Worm (Caenorhabditis elegans): ENCODE results near the gene D1022.9.

D1022.9 gene

DNA sequence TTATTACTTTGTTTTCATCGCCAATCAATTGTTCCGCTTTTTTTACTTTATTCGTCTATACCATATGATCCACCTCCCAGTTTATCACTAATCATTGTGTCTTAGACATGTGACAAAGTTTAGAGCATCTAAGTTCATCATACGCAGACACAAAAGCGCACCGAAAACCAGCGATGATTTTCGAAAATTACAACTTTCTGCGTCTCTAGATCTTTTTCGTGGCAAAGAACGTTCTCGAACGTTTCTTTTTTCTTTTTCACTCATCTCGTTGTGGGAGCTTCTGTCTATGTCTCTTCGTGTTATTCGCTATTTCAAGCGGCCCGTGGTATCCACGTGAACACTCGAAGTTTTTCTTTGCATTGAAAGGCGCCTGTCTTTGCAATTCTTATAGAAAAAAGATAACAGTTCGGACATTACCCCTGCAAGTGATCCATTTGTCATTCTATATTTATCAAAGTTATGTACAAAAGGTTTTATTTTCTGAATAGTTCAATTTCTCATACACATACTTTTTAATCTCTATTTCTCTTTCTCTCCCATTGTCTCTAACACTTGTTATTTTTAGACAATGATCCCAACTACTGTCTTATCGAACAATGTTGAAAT is 39.7 kb upstream of the D1022.9 start, which contains the start of gene ZK1290.5 (continued):
- TF ChIP-seq lin-39 (tag; optimal IDR thresholded peaks at IDR 0.05) (no peak), Y75B8A.6 (GFP tag; IDR thresholded peaks at IDR 0.05) (0 out of 2 replicates have a peak, but pooled peaks have one; percentile 31), D1046.2 (GFP tag; IDR thresholded peaks at IDR 0.05) (no peak), lin-29 (GFP tag; IDR thresholded peaks at IDR 0.05) (no peak), set-16 (GFP tag; IDR thresholded peaks at IDR 0.05) (peak; percentile 36; the same call in 1 of the 2 replicates), madf-9 (GFP tag; conservative IDR thresholded peaks at IDR 0.05) (peak; percentile 48; the same call in 1 of the 2 replicates), nhr-28 (tag; optimal IDR thresholded peaks at IDR 0.05) (peak; percentile 91), daf-8 (GFP tag; IDR thresholded peaks at IDR 0.05) (no peak), cey-2 (tag; optimal IDR thresholded peaks at IDR 0.05; ENCODE audit: borderline replicate concordance, insufficient read depth) (peak; percentile 72), Y5F2A.4 (GFP tag; optimal IDR thresholded peaks at IDR 0.05) (no peak), dve-1 (tag; optimal IDR thresholded peaks at IDR 0.05; ENCODE audit: insufficient read depth) (peak; percentile 98), F10B5.3 (tag; optimal IDR thresholded peaks at IDR 0.05) (no peak), fkh-10 (GFP tag; optimal IDR thresholded peaks at IDR 0.05) (no peak), snpc-4 (tag; optimal IDR thresholded peaks at IDR 0.05) (no peak), daf-12 (tag; optimal IDR thresholded peaks at IDR 0.05) (no peak), mdt-29 (GFP tag; IDR thresholded peaks at IDR 0.05) (peak; percentile 96), lsy-2 (tag; optimal IDR thresholded peaks at IDR 0.05) (peak; percentile 36 to 89), nhr-237 (tag; optimal IDR thresholded peaks at IDR 0.05) (no peak), gei-8 (GFP tag; optimal IDR thresholded peaks at IDR 0.05) (peak; percentile 96), aha-1 (tag) (peak; percentile 96), sdz-12 (GFP tag; optimal IDR thresholded peaks at IDR 0.05) (no peak), lin-15B (tag; optimal IDR thresholded peaks at IDR 0.05) (no peak), ceh-20 (GFP tag; IDR thresholded peaks at IDR 0.05) (peak; percentile 90), ceh-32 (tag; optimal IDR thresholded peaks at IDR 0.05; ENCODE audit: poor library complexity) (no peak), ceh-82 (tag; optimal IDR thresholded peaks at IDR 0.05) (no peak), F26F4.8 (GFP tag; conservative IDR thresholded peaks at IDR 0.05) (no peak), zip-11 (GFP tag; IDR thresholded peaks at IDR 0.05) (no peak), mes-2 (tag; optimal IDR thresholded peaks at IDR 0.05; ENCODE audit: poor library complexity, severe bottlenecking) (peak; percentile 56), ZK337.2 (GFP tag; IDR thresholded peaks at IDR 0.05) (no peak), nhr-6 (tag; optimal IDR thresholded peaks at IDR 0.05) (no peak), spr-3 (GFP tag; optimal IDR thresholded peaks at IDR 0.05) (no peak), ceh-62 (tag; optimal IDR thresholded peaks at IDR 0.05) (no peak), nhr-102 (tag; optimal IDR thresholded peaks at IDR 0.05) (peak; percentile 90), hmg-1.1 (GFP tag; IDR thresholded peaks at IDR 0.05) (peak; percentile 62), rbr-2 (tag; optimal IDR thresholded peaks at IDR 0.05) (peak; percentile 67), dpl-1 (GFP tag; optimal IDR thresholded peaks at IDR 0.05) (peak; percentile 50), lin-13 (GFP tag; optimal IDR thresholded peaks at IDR 0.05) (peak; percentile 71), dmd-8 (GFP tag; IDR thresholded peaks at IDR 0.05) (no peak), unc-130 (GFP tag; optimal IDR thresholded peaks at IDR 0.05) (no peak), hif-1 (tag; optimal IDR thresholded peaks at IDR 0.05) (peak in 1 of 2 experiments; percentile 69), ctbp-1 (GFP tag; IDR thresholded peaks at IDR 0.05) (peak; percentile 75), duxl-1 (tag; optimal IDR thresholded peaks at IDR 0.05; ENCODE audit: poor library complexity) (peak; percentile 15), F44E2.7 (GFP tag; IDR thresholded peaks at IDR 0.05) (no peak), daf-16 (GFP tag; optimal IDR thresholded peaks at IDR 0.05) (peak; percentile 82 to 87), daf-16 (tag; optimal IDR thresholded peaks at IDR 0.05) (peak; percentile 76), ztf-11 (tag; optimal IDR thresholded peaks at IDR 0.05) (no peak), jun-1 (tag; optimal IDR thresholded peaks at IDR 0.05) (no peak), nhr-41 (GFP tag; IDR thresholded peaks at IDR 0.05) (peak; percentile 79; the same call in 1 of the 2 replicates), mep-1 (tag; optimal IDR thresholded peaks at IDR 0.05) (peak; percentile 87), lim-7 (GFP tag; IDR thresholded peaks at IDR 0.05) (no peak)

All from whole organism, L4 larva.